Worm (Caenorhabditis elegans) whole organism, young adult: ENCODE measurements around the gene C13A2.1.
"Not testable (repeated sequence)": the region's sequence is repeated elsewhere in the genome, so short reads cannot be mapped to it uniquely, and the experiment has no call there.

Experiments
- C17E4.6 ChIP-seq: fragments of 200-800 bp; sonication (Bioruptor generic); IDR thresholded peaks from 2 replicates; pipeline ENCODE4 v1.3.6; 2022; ENCODE audit warnings: missing genetic modification reagents, missing genetic modification characterization, missing compliant biosample characterization
- D2030.7 ChIP-seq: fragments of 200-800 bp; sonication (Bioruptor generic); IDR thresholded peaks from 2 replicates; pipeline ENCODE4 v1.3.6; 2022; ENCODE audit warnings: missing genetic modification reagents, missing genetic modification characterization, missing compliant biosample characterization
- F10E7.11 ChIP-seq: sonication (generic microtip); optimal IDR thresholded peaks from 2 replicates; lab custom pipeline; 2017; ENCODE audit warnings: mild to moderate bottlenecking, missing genetic modification characterization, moderate library complexity, missing compliant biosample characterization
- F23B12.7 ChIP-seq: sonication (generic microtip); optimal IDR thresholded peaks from 2 replicates; lab custom pipeline; 2017; ENCODE audit warnings: missing genetic modification characterization, mild to moderate bottlenecking, missing compliant biosample characterization, antibody characterized with exemption, moderate library complexity; ENCODE audit not compliant: insufficient read depth
- F57A8.1 ChIP-seq: fragments of 200-800 bp; sonication (Bioruptor generic); optimal IDR thresholded peaks from 2 replicates; lab custom pipeline; 2018; ENCODE audit warnings: mild to moderate bottlenecking, missing genetic modification characterization, moderate library complexity, missing compliant biosample characterization
- K11D2.4 ChIP-seq: fragments of 200-800 bp; sonication (Bioruptor generic); IDR thresholded peaks from 2 replicates; pipeline ENCODE4 v1.3.6; 2022; ENCODE audit warnings: missing genetic modification reagents, missing genetic modification characterization, missing compliant biosample characterization
- Y95B8A.8 ChIP-seq: fragments of 200-800 bp; sonication (Bioruptor generic); IDR thresholded peaks from 2 replicates; pipeline ENCODE4 v1.3.6; 2022; ENCODE audit warnings: missing genetic modification reagents, missing genetic modification characterization, missing compliant biosample characterization
- attf-3 ChIP-seq: fragments of 200-800 bp; sonication (Bioruptor generic); conservative IDR thresholded peaks from 2 replicates; pipeline ENCODE4 v1.3.6; 2022; ENCODE audit warnings: missing genetic modification reagents, missing genetic modification characterization, missing compliant biosample characterization
- attf-6 ChIP-seq: fragments of 200-800 bp; sonication (Bioruptor generic); IDR thresholded peaks from 2 replicates; pipeline ENCODE4 v1.3.6; 2022; ENCODE audit warnings: missing genetic modification reagents, missing genetic modification characterization, missing compliant biosample characterization
- ceh-100 ChIP-seq: fragments of 200-800 bp; sonication (Bioruptor generic); IDR thresholded peaks from 2 replicates; pipeline ENCODE4 v1.3.6; 2022; ENCODE audit warnings: missing genetic modification reagents, missing genetic modification characterization, missing compliant biosample characterization
- ceh-40 ChIP-seq: fragments of 200-800 bp; sonication (Bioruptor generic); IDR thresholded peaks from 2 replicates; pipeline ENCODE4 v1.3.6; 2022; ENCODE audit warnings: missing genetic modification characterization, missing compliant biosample characterization
- chd-7 ChIP-seq: sonication (generic microtip); optimal IDR thresholded peaks from 2 replicates; lab custom pipeline; 2016; ENCODE audit warnings: mild to moderate bottlenecking, missing genetic modification characterization, moderate library complexity, missing compliant biosample characterization
- dox-1 ChIP-seq: fragments of 200-800 bp; sonication (Bioruptor generic); IDR thresholded peaks from 2 replicates; pipeline ENCODE4 v1.3.6; 2022; ENCODE audit warnings: missing genetic modification reagents, missing genetic modification characterization, missing compliant biosample characterization
- dpff-1 ChIP-seq: sonication (generic microtip); optimal IDR thresholded peaks from 2 replicates; lab custom pipeline; 2017; ENCODE audit warnings: mild to moderate bottlenecking, missing genetic modification characterization, missing compliant biosample characterization
- gei-17 ChIP-seq: fragments of 200-800 bp; sonication (Bioruptor generic); optimal IDR thresholded peaks from 2 replicates; lab custom pipeline; 2018; ENCODE audit warnings: mild to moderate bottlenecking, missing genetic modification characterization, missing compliant biosample characterization
- hlh-12 ChIP-seq: sonication (generic microtip); optimal IDR thresholded peaks from 2 replicates; lab custom pipeline; 2016; ENCODE audit warnings: missing genetic modification characterization, missing compliant biosample characterization
- hmg-1.2 ChIP-seq: fragments of 200-800 bp; sonication (Bioruptor generic); IDR thresholded peaks from 2 replicates; pipeline ENCODE4 v1.3.6; 2022; ENCODE audit warnings: missing genetic modification reagents, missing genetic modification characterization, missing compliant biosample characterization
- hsf-1 ChIP-seq: fragments of 200-800 bp; sonication (Bioruptor generic); IDR thresholded peaks from 2 replicates; pipeline ENCODE4 v1.3.6; 2022; ENCODE audit warnings: missing genetic modification reagents, missing genetic modification characterization, missing compliant biosample characterization
- lsy-27 ChIP-seq: sonication (generic microtip); optimal IDR thresholded peaks from 2 replicates; lab custom pipeline; 2017; ENCODE audit warnings: missing genetic modification characterization, mild to moderate bottlenecking, missing compliant biosample characterization, antibody characterized with exemption, missing genotype, borderline replicate concordance; ENCODE audit not compliant: insufficient read depth
- madf-10 ChIP-seq: sonication (generic microtip); optimal IDR thresholded peaks from 2 replicates; lab custom pipeline; 2016; ENCODE audit warnings: mild to moderate bottlenecking, missing genetic modification characterization, missing compliant biosample characterization
- mes-4 ChIP-seq: sonication (generic microtip); optimal IDR thresholded peaks from 2 replicates; lab custom pipeline; 2016; ENCODE audit warnings: missing genotype, missing genetic modification characterization, missing compliant biosample characterization
- snpc-1.3 ChIP-seq: sonication (generic microtip); optimal IDR thresholded peaks from 2 replicates; lab custom pipeline; 2017; ENCODE audit warnings: missing genetic modification characterization, mild to moderate bottlenecking, missing compliant biosample characterization, antibody characterized with exemption, moderate library complexity, missing genotype, missing genetic modification reagents; ENCODE audit not compliant: insufficient read depth
- snpc-4 ChIP-seq, 5 experiments: fragments of 150-350 bp in 1 of 5; sonication (generic microtip) in 4 of 5; optimal IDR thresholded peaks; 2 replicates each; lab custom pipeline; 2014 to 2018; ENCODE audit warnings: missing genetic modification characterization in 5 of 5, missing biosample characterization in 3 of 5, antibody characterized with exemption in 2 of 5, mild to moderate bottlenecking in 2 of 5, missing compliant biosample characterization in 2 of 5, missing genotype in 2 of 5, moderate library complexity in 2 of 5, missing genetic modification reagents in 1 of 5
- sptf-2 ChIP-seq: fragments of 200-800 bp; sonication (Bioruptor generic); optimal IDR thresholded peaks from 2 replicates; lab custom pipeline; 2018; ENCODE audit warnings: mild to moderate bottlenecking, missing genetic modification characterization, missing compliant biosample characterization
- tbx-9 ChIP-seq: sonication (generic microtip); optimal IDR thresholded peaks from 2 replicates; lab custom pipeline; 2016; ENCODE audit warnings: borderline replicate concordance, missing genetic modification characterization, inconsistent platforms, missing compliant biosample characterization

C13A2.1 gene

DNA sequence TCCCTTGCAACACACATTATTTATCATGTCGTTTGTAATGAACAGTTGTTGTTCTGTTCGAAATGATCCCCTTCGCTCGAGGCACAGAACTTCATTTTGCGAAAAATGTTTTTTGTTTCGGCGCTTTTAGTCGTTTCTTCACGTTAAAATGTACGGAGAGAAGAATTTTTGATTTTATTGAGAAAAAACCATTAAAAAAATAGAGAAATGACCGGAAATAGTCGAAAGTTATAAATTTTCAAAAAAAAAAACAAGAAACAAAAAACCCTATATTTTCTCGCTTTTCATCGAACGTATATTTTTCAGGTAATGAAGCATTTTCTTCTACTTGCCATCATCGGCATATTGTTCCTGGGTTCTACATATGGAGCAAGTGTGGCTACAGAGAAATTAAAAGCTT, 43.5 kb downstream of the C13A2.1 start, which contains the start of gene F10G2.1:
Gene F10G2.1, plus strand, starts transcription at position 301 of the 400 bp plus-strand sequence.
- no peak for TF ChIP-seq ceh-100 (GFP tag; lab: Robert Waterston, UW)
- TF ChIP-seq attf-3 (GFP tag; lab: Robert Waterston, UW), result no peak
- TF ChIP-seq hlh-12 (tag; lab: Kevin White, UChicago), result no peak
- no peak for TF ChIP-seq dox-1
- TF ChIP-seq F23B12.7, result no peak
- TF ChIP-seq ceh-40 (GFP tag; lab: Robert Waterston, UW), result no peak
- no peak for TF ChIP-seq gei-17 (GFP tag; lab: Kevin White, UChicago)
- no peak for TF ChIP-seq hsf-1 (GFP tag; lab: Robert Waterston, UW)
- no peak for TF ChIP-seq hmg-1.2 (GFP tag; lab: Robert Waterston, UW)
- no peak for TF ChIP-seq tbx-9 (tag; lab: Kevin White, UChicago)
- TF ChIP-seq snpc-1.3 (tag; lab: Kevin White, UChicago), result no peak
- TF ChIP-seq chd-7 (tag; lab: Kevin White, UChicago), result no peak
- TF ChIP-seq madf-10 (tag; lab: Kevin White, UChicago), result no peak
- no peak for TF ChIP-seq sptf-2
- no peak for TF ChIP-seq mes-4 (tag; lab: Kevin White, UChicago)
- TF ChIP-seq D2030.7, result no peak
- no peak for TF ChIP-seq C17E4.6 (GFP tag; lab: Robert Waterston, UW)
- TF ChIP-seq F10E7.11 (tag; lab: Kevin White, UChicago), result no peak

DNA sequence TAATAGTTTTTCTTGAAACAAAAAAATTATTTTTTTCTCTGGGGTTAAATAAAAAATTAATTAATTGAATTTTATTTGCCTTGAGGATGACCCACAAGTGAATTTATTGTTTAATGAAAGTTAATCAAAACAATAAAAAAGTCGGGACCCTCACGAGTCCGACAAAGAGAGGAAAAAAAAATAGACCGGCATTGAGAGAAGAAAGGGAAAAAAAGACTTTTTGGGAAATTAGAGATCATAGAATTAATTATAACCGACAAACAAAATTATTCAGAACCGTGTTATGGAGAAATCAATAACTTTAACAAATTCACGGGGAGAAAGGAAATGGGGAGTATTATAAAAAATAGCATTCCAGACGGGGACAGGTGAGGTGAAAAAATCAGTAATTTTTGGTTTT, 48.4 kb downstream of the C13A2.1 start, which contains the start of gene F10G2.7:
Gene F10G2.7, minus strand, starts transcription at position 101 of the 400 bp plus-strand sequence.
- TF ChIP-seq attf-6; hlh-12 (tag; lab: Kevin White, UChicago); K11D2.4 (GFP tag; lab: Robert Waterston, UW): not testable (repeated sequence)

ce11 chrV:7339831-7340230, 51.0 kb downstream of the C13A2.1 start, which contains the start of gene srh-187:
srh-187 (minus strand) TSS chrV:7339931.
- TF ChIP-seq dpff-1 (tag; lab: Kevin White, UChicago), result no peak
- no peak for TF ChIP-seq snpc-4 (GFP tag; optimal IDR thresholded peaks at IDR 0.05; lab: Kevin White, UChicago)
- no peak for TF ChIP-seq snpc-4 (tag; optimal IDR thresholded peaks at IDR 0.05; lab: Kevin White, UChicago)
- TF ChIP-seq lsy-27, result no peak
- TF ChIP-seq Y95B8A.8 (GFP tag; lab: Robert Waterston, UW), result no peak
- TF ChIP-seq F57A8.1 (GFP tag; lab: Kevin White, UChicago), result no peak
